Worm (Caenorhabditis elegans) whole organism, young adult: ENCODE data around the gene srlf-37.

ENCODE experiments used
- B0019.2 ChIP-seq: fragments of 200-800 bp; sonication (Bioruptor generic); conservative IDR thresholded peaks from 2 replicates; pipeline ENCODE4 v1.3.6; 2022; ENCODE audit warnings: missing genetic modification reagents, missing genetic modification characterization, missing compliant biosample characterization
- B0035.1 ChIP-seq: sonication (generic microtip); optimal IDR thresholded peaks from 2 replicates; lab custom pipeline; 2016; ENCODE audit warnings: missing genetic modification characterization, mild to moderate bottlenecking, missing compliant biosample characterization, missing genotype, missing genetic modification reagents
- F10E7.11 ChIP-seq: sonication (generic microtip); optimal IDR thresholded peaks from 2 replicates; lab custom pipeline; 2017; ENCODE audit warnings: mild to moderate bottlenecking, missing genetic modification characterization, moderate library complexity, missing compliant biosample characterization
- F37B4.10 ChIP-seq: fragments of 200-800 bp; sonication (Bioruptor generic); IDR thresholded peaks from 2 replicates; pipeline ENCODE4 v1.3.6; 2022; ENCODE audit warnings: missing genetic modification characterization, missing compliant biosample characterization
- F39B2.1 ChIP-seq: fragments of 200-800 bp; sonication (Bioruptor generic); IDR thresholded peaks from 2 replicates; pipeline ENCODE4 v1.3.6; 2022; ENCODE audit warnings: missing genetic modification reagents, missing genetic modification characterization, missing compliant biosample characterization
- F52B5.7 ChIP-seq: sonication (generic microtip); optimal IDR thresholded peaks from 2 replicates; lab custom pipeline; 2016; ENCODE audit warnings: mild to moderate bottlenecking, missing genetic modification characterization, missing compliant biosample characterization
- F57A8.1 ChIP-seq: fragments of 200-800 bp; sonication (Bioruptor generic); optimal IDR thresholded peaks from 2 replicates; lab custom pipeline; 2018; ENCODE audit warnings: mild to moderate bottlenecking, missing genetic modification characterization, moderate library complexity, missing compliant biosample characterization
- F57C9.4 ChIP-seq: sonication (generic microtip); optimal IDR thresholded peaks from 2 replicates; lab custom pipeline; 2017; ENCODE audit warnings: mild to moderate bottlenecking, missing genetic modification characterization, missing compliant biosample characterization
- Y56A3A.18 ChIP-seq: fragments of 200-800 bp; sonication (Bioruptor generic); IDR thresholded peaks from 2 replicates; pipeline ENCODE4 v1.3.6; 2022; ENCODE audit warnings: missing genetic modification reagents, missing genetic modification characterization, missing compliant biosample characterization
- Y67H2A.10 ChIP-seq: fragments of 200-800 bp; sonication (Bioruptor generic); conservative IDR thresholded peaks from 2 replicates; pipeline ENCODE4 v1.3.6; 2022; ENCODE audit warnings: missing genetic modification reagents, missing genetic modification characterization, missing compliant biosample characterization
- Y95B8A.8 ChIP-seq: fragments of 200-800 bp; sonication (Bioruptor generic); IDR thresholded peaks from 2 replicates; pipeline ENCODE4 v1.3.6; 2022; ENCODE audit warnings: missing genetic modification reagents, missing genetic modification characterization, missing compliant biosample characterization
- aptf-2 ChIP-seq: fragments of 200-800 bp; sonication (Bioruptor generic); conservative IDR thresholded peaks from 2 replicates; pipeline ENCODE4 v1.3.6; 2022; ENCODE audit warnings: missing genetic modification reagents, missing genetic modification characterization, missing compliant biosample characterization
- atf-7 ChIP-seq: sonication (generic microtip); optimal IDR thresholded peaks from 2 replicates; lab custom pipeline; 2017; ENCODE audit warnings: mild to moderate bottlenecking, missing genetic modification characterization, missing compliant biosample characterization
- attf-5 ChIP-seq: fragments of 200-800 bp; sonication (Bioruptor generic); optimal IDR thresholded peaks from 2 replicates; lab custom pipeline; 2018; ENCODE audit warnings: mild to moderate bottlenecking, missing genetic modification characterization, missing compliant biosample characterization
- ceh-40 ChIP-seq: fragments of 200-800 bp; sonication (Bioruptor generic); IDR thresholded peaks from 2 replicates; pipeline ENCODE4 v1.3.6; 2022; ENCODE audit warnings: missing genetic modification characterization, missing compliant biosample characterization
- ceh-58 ChIP-seq: fragments of 200-800 bp; sonication (Bioruptor generic); IDR thresholded peaks from 2 replicates; pipeline ENCODE4 v1.3.6; 2022; ENCODE audit warnings: missing genetic modification characterization, missing compliant biosample characterization
- efl-1 ChIP-seq: fragments of 150-350 bp; optimal IDR thresholded peaks from 2 replicates; lab custom pipeline; 2014; ENCODE audit warnings: missing biosample characterization, missing genetic modification reagents, missing genetic modification characterization
- gei-17 ChIP-seq: fragments of 200-800 bp; sonication (Bioruptor generic); optimal IDR thresholded peaks from 2 replicates; lab custom pipeline; 2018; ENCODE audit warnings: mild to moderate bottlenecking, missing genetic modification characterization, missing compliant biosample characterization
- him-1 ChIP-seq: sonication (generic microtip); optimal IDR thresholded peaks from 2 replicates; lab custom pipeline; 2016; ENCODE audit warnings: missing genotype, missing genetic modification reagents, missing genetic modification characterization, missing compliant biosample characterization
- hmg-1.2 ChIP-seq: fragments of 200-800 bp; sonication (Bioruptor generic); IDR thresholded peaks from 2 replicates; pipeline ENCODE4 v1.3.6; 2022; ENCODE audit warnings: missing genetic modification reagents, missing genetic modification characterization, missing compliant biosample characterization
- hmg-20 ChIP-seq: fragments of 200-800 bp; sonication (Bioruptor generic); IDR thresholded peaks from 2 replicates; pipeline ENCODE4 v1.3.6; 2022; ENCODE audit warnings: missing genetic modification reagents, missing genetic modification characterization, missing compliant biosample characterization
- lag-1 ChIP-seq: fragments of 200-800 bp; sonication (Bioruptor generic); IDR thresholded peaks from 2 replicates; pipeline ENCODE4 v1.3.6; 2022; ENCODE audit warnings: missing genetic modification reagents, missing genetic modification characterization, missing compliant biosample characterization
- let-607 ChIP-seq, 2 experiments: fragments of 200-800 bp in 1 of 2; sonication (Bioruptor generic) in 1 of 2; sonication (generic microtip) in 1 of 2; optimal IDR thresholded peaks; 2 replicates each; lab custom pipeline; 2016 to 2018; ENCODE audit warnings: mild to moderate bottlenecking in 2 of 2, missing compliant biosample characterization in 2 of 2, missing genetic modification characterization in 2 of 2, moderate library complexity in 2 of 2, missing genotype in 1 of 2
- lin-26 ChIP-seq: fragments of 200-800 bp; sonication (Bioruptor generic); IDR thresholded peaks from 2 replicates; pipeline ENCODE4 v1.3.6; 2022; ENCODE audit warnings: missing genetic modification reagents, missing genetic modification characterization, missing compliant biosample characterization
- lsy-27 ChIP-seq: sonication (generic microtip); optimal IDR thresholded peaks from 2 replicates; lab custom pipeline; 2017; ENCODE audit warnings: missing genetic modification characterization, mild to moderate bottlenecking, missing compliant biosample characterization, antibody characterized with exemption, missing genotype, borderline replicate concordance; ENCODE audit not compliant: insufficient read depth
- nfya-1 ChIP-seq: sonication (generic microtip); optimal IDR thresholded peaks from 2 replicates; lab custom pipeline; 2017; ENCODE audit warnings: antibody characterized with exemption, missing compliant biosample characterization, missing genetic modification characterization, borderline replicate concordance; ENCODE audit not compliant: insufficient read depth
- nhr-120 ChIP-seq: fragments of 200-800 bp; sonication (Bioruptor generic); IDR thresholded peaks from 2 replicates; pipeline ENCODE4 v1.3.6; 2022; ENCODE audit warnings: missing genetic modification characterization, missing compliant biosample characterization
- nhr-179 ChIP-seq: sonication (generic microtip); optimal IDR thresholded peaks from 2 replicates; lab custom pipeline; 2016; ENCODE audit warnings: mild to moderate bottlenecking, missing genetic modification characterization, missing compliant biosample characterization
- nhr-27 ChIP-seq: fragments of 200-800 bp; sonication (Bioruptor generic); optimal IDR thresholded peaks from 2 replicates; lab custom pipeline; 2018; ENCODE audit warnings: mild to moderate bottlenecking, missing genetic modification characterization, moderate library complexity, missing compliant biosample characterization
- pha-4 ChIP-seq: fragments of 150-350 bp; sonication (generic microtip); optimal IDR thresholded peaks from 2 replicates; lab custom pipeline; 2014; ENCODE audit warnings: missing biosample characterization, missing genetic modification reagents, missing genetic modification characterization
- rcor-1 ChIP-seq: fragments of 200-800 bp; sonication (Bioruptor generic); IDR thresholded peaks from 2 replicates; pipeline ENCODE4 v1.3.6; 2022; ENCODE audit warnings: missing genetic modification reagents, missing genetic modification characterization, missing compliant biosample characterization
- rec-8 ChIP-seq, 2 experiments: sonication (generic microtip); optimal IDR thresholded peaks; 2 replicates each; lab custom pipeline; 2016; ENCODE audit warnings: mild to moderate bottlenecking in 2 of 2, missing genetic modification characterization in 2 of 2, missing genetic modification reagents in 2 of 2, missing genotype in 2 of 2, missing biosample characterization in 1 of 2, missing compliant biosample characterization in 1 of 2, moderate library complexity in 1 of 2
- rpc-1 ChIP-seq, 2 experiments: fragments of 150-350 bp in 1 of 2; sonication (generic microtip) in 1 of 2; optimal IDR thresholded peaks; 2 replicates each; lab custom pipeline; 2014 to 2018; ENCODE audit warnings: missing biosample characterization in 1 of 2, missing genetic modification characterization in 1 of 2, missing genetic modification reagents in 1 of 2, missing genotype in 1 of 2
- snpc-1.1 ChIP-seq: sonication (generic microtip); optimal IDR thresholded peaks from 2 replicates; lab custom pipeline; 2017; ENCODE audit warnings: missing genetic modification characterization, mild to moderate bottlenecking, missing compliant biosample characterization, antibody characterized with exemption, moderate library complexity, missing genotype, missing genetic modification reagents; ENCODE audit not compliant: insufficient read depth
- snpc-4 ChIP-seq, 5 experiments: fragments of 150-350 bp in 1 of 5; sonication (generic microtip) in 4 of 5; optimal IDR thresholded peaks; 2 replicates each; lab custom pipeline; 2014 to 2018; ENCODE audit warnings: missing genetic modification characterization in 5 of 5, missing biosample characterization in 3 of 5, antibody characterized with exemption in 2 of 5, mild to moderate bottlenecking in 2 of 5, missing compliant biosample characterization in 2 of 5, missing genotype in 2 of 5, moderate library complexity in 2 of 5, missing genetic modification reagents in 1 of 5
- xnd-1 ChIP-seq: sonication (generic microtip); optimal IDR thresholded peaks from 2 replicates; lab custom pipeline; 2016; ENCODE audit warnings: missing genotype, missing genetic modification reagents, missing genetic modification characterization, missing compliant biosample characterization
- ztf-18 ChIP-seq: sonication (generic microtip); optimal IDR thresholded peaks from 2 replicates; lab custom pipeline; 2016; ENCODE audit warnings: missing genotype, mild to moderate bottlenecking, missing genetic modification characterization, missing compliant biosample characterization
- ztf-28 ChIP-seq: fragments of 200-800 bp; sonication (Bioruptor generic); IDR thresholded peaks from 2 replicates; pipeline ENCODE4 v1.3.6; 2022; ENCODE audit warnings: missing genetic modification reagents, missing genetic modification characterization, missing compliant biosample characterization

The srlf-37 gene

DNA sequence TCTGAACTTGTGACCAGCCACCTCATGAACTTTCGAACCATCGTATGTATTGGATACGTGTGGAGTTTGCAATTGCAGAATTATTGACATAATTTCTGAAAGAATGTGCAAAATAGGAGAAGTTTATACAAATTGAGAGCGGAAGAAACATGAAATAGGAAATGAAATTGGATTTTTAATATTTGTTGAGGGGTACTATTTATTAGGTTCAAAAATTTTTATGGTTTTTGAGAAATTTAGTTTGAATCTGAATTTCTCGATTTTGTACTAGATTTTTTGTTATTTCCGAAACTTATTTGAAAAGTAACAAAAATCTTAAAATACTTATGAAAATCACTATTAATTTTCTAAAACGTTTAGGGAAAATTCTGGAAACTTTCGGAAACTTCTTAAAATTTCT lies 24.5 kb upstream of the srlf-37 start, which contains the start of gene F48G7.9:
Gene F48G7.9, minus strand, starts transcription at position 101 of the 400 bp plus-strand sequence.
- no peak for TF ChIP-seq nhr-179 (tag; lab: Kevin White, UChicago)
- TF ChIP-seq ztf-18 (tag; lab: Kevin White, UChicago), result no peak
- no peak for TF ChIP-seq F10E7.11
- TF ChIP-seq pha-4 (tag; lab: Kevin White, UChicago), result no peak
- TF ChIP-seq atf-7 (tag; lab: Kevin White, UChicago), result no peak
- TF ChIP-seq nhr-120 (GFP tag; lab: Robert Waterston, UW), result no peak
- TF ChIP-seq Y56A3A.18, result no peak
- TF ChIP-seq ztf-28 (GFP tag; lab: Robert Waterston, UW), result no peak
- no peak for TF ChIP-seq let-607 (tag; optimal IDR thresholded peaks at IDR 0.05; lab: Kevin White, UChicago)
- TF ChIP-seq snpc-4 (GFP tag; optimal IDR thresholded peaks at IDR 0.05; lab: Kevin White, UChicago), result no peak
- TF ChIP-seq snpc-4 (tag; optimal IDR thresholded peaks at IDR 0.05; lab: Kevin White, UChicago), result no peak
- no peak for TF ChIP-seq efl-1 (GFP tag; lab: Kevin White, UChicago)
- TF ChIP-seq F52B5.7 (tag; lab: Kevin White, UChicago), result no peak
- TF ChIP-seq lin-26, result no peak
- no peak for TF ChIP-seq nhr-27 (tag; lab: Kevin White, UChicago)
- TF ChIP-seq F39B2.1 (GFP tag; lab: Robert Waterston, UW), result no peak
- no peak for TF ChIP-seq ceh-58 (GFP tag; lab: Robert Waterston, UW)
- TF ChIP-seq F57A8.1, result no peak

DNA sequence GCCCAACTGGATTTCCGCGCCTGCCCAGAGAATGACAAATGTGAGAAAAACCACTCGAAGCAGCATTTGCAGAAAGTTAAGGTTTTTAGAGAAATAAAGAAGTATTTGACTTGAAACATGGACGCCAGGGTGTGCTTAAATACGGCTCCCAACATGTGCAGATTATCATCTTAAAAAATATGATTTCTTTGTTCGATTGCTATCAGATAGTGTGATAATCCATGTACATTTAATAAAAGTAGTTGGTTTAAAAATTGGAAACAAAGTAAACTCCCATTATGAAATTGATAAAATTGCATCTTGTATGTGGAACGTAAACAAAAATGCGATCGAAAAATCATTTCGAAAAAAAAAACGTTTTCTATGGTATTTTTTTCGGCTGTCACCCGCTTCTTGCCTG lies 23.6 kb upstream of the srlf-37 start, which contains the start of gene F48G7.8:
Gene F48G7.8, minus strand, starts transcription at position 101 of the 400 bp plus-strand sequence.
- TF ChIP-seq hmg-20 (GFP tag; lab: Robert Waterston, UW), result no peak
- TF ChIP-seq lag-1, result no peak
- no peak for TF ChIP-seq let-607 (tag; optimal IDR thresholded peaks at IDR 0.05; lab: Kevin White, UChicago)
- no peak for TF ChIP-seq B0019.2
- TF ChIP-seq atf-7 (tag; lab: Kevin White, UChicago), result no peak
- TF ChIP-seq Y67H2A.10 (GFP tag; lab: Robert Waterston, UW), result no peak
- no peak for TF ChIP-seq F52B5.7 (tag; lab: Kevin White, UChicago)
- no peak for TF ChIP-seq F39B2.1 (GFP tag; lab: Robert Waterston, UW)
- no peak for TF ChIP-seq nfya-1 (tag; lab: Kevin White, UChicago)
- TF ChIP-seq attf-5 (GFP tag; lab: Kevin White, UChicago), result no peak
- no peak for TF ChIP-seq rcor-1
- TF ChIP-seq hmg-1.2 (GFP tag; lab: Robert Waterston, UW), result no peak

DNA sequence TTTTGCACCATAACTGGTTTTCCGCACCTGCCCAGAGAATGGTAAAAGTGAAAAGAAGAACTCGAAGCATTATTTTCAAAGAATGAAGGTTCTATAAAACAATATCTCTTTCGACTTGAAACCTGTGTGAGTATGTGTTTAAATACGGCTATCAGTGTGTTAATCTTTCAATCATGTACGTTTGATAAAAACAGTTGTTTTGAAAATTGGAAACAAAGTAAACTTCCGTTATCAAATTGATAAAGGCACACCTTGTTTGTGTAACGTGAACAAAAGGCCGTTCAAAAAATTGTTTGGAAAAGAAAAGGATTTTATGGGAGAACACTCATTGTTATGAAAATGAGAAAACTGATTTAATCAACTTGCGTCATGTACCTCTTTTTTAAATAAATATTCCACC lies 22.3 kb upstream of the srlf-37 start, which contains the start of gene F48G7.7:
Gene F48G7.7, minus strand, starts transcription at position 101 of the 400 bp plus-strand sequence.
- no peak for TF ChIP-seq snpc-4 (GFP tag; optimal IDR thresholded peaks at IDR 0.05; lab: Kevin White, UChicago)
- no peak for TF ChIP-seq snpc-4 (tag; optimal IDR thresholded peaks at IDR 0.05; lab: Kevin White, UChicago)
- TF ChIP-seq xnd-1 (tag; lab: Kevin White, UChicago), result no peak
- TF ChIP-seq aptf-2, result no peak
- no peak for TF ChIP-seq ceh-58 (GFP tag; lab: Robert Waterston, UW)
- no peak for TF ChIP-seq hmg-1.2 (GFP tag; lab: Robert Waterston, UW)
- TF ChIP-seq rpc-1 (optimal IDR thresholded peaks at IDR 0.05; lab: Kevin White, UChicago), result no peak
- TF ChIP-seq rpc-1 (tag; optimal IDR thresholded peaks at IDR 0.05; lab: Kevin White, UChicago), result no peak
- TF ChIP-seq rec-8 (tag; optimal IDR thresholded peaks at IDR 0.05; lab: Kevin White, UChicago), result no peak
- TF ChIP-seq ceh-40 (GFP tag; lab: Robert Waterston, UW), result no peak
- TF ChIP-seq F57C9.4 (tag; lab: Kevin White, UChicago), result no peak
- TF ChIP-seq F52B5.7 (tag; lab: Kevin White, UChicago), result no peak
- no peak for TF ChIP-seq F37B4.10
- TF ChIP-seq snpc-1.1 (tag; lab: Kevin White, UChicago), result no peak
- no peak for TF ChIP-seq atf-7 (tag; lab: Kevin White, UChicago)
- no peak for TF ChIP-seq him-1 (tag; lab: Kevin White, UChicago)
- TF ChIP-seq lsy-27 (tag; lab: Kevin White, UChicago), result no peak
- TF ChIP-seq B0035.1 (tag; lab: Kevin White, UChicago), result no peak
- no peak for TF ChIP-seq Y95B8A.8 (GFP tag; lab: Robert Waterston, UW)
- no peak for TF ChIP-seq gei-17
